Fruit fly (Drosophila melanogaster): ENCODE results near the gene RpS21.
A peak's percentile ranks its signal among the peaks of the same experiment; 100 is the strongest.

Gene RpS21

dm6 chr2L:2878859-2879258, 23.0 kb downstream of the RpS21 start, which contains the start of gene RabGGTb (continued):
- TF ChIP-seq dsx (GFP tag; optimal IDR thresholded peaks at IDR 0.05; ENCODE audit: poor library complexity, severe bottlenecking) (no peak), CG11902 (GFP tag; optimal IDR thresholded peaks at IDR 0.05) (peak; percentile 15), Eip93F (GFP tag; optimal IDR thresholded peaks at IDR 0.05) (no peak), Hr38 (GFP tag; optimal IDR thresholded peaks at IDR 0.05) (no peak), CG7368 (GFP tag; optimal IDR thresholded peaks at IDR 0.05) (peak; percentile 12), ss (GFP tag; optimal IDR thresholded peaks at IDR 0.05) (peak in 1 of 2 experiments; percentile 12), Met (GFP tag; optimal IDR thresholded peaks at IDR 0.05) (peak; percentile 63), CG32006 (GFP tag; optimal IDR thresholded peaks at IDR 0.05) (peak; percentile 56), CG10631 (GFP tag; optimal IDR thresholded peaks at IDR 0.05) (peak; percentile 46), cyc (GFP tag; optimal IDR thresholded peaks at IDR 0.05) (peak; percentile 50), dac (GFP tag; optimal IDR thresholded peaks at IDR 0.05) (no peak), vri (GFP tag; optimal IDR thresholded peaks at IDR 0.05) (peak; percentile 22), Gug (GFP tag; IDR thresholded peaks at IDR 0.05) (peak; percentile 54), CG11762 (GFP tag; optimal IDR thresholded peaks at IDR 0.05; ENCODE audit: insufficient read depth) (peak; percentile 39), Ets96B (tag; optimal IDR thresholded peaks at IDR 0.05) (peak; percentile 21), salr (GFP tag; optimal IDR thresholded peaks at IDR 0.05) (no peak), CG8632 (GFP tag; optimal IDR thresholded peaks at IDR 0.05) (no peak), Blimp-1 (GFP tag; optimal IDR thresholded peaks at IDR 0.05) (no peak), fd59A (GFP tag; optimal IDR thresholded peaks at IDR 0.05) (peak; percentile 21)

- TF ChIP-seq CG31627 (GFP tag; optimal IDR thresholded peaks at IDR 0.05) (peak; percentile 26), Hr39 (GFP tag; optimal IDR thresholded peaks at IDR 0.05) (no peak), Eip75B (GFP tag; optimal IDR thresholded peaks at IDR 0.05) (peak; percentile 24), CG8119 (GFP tag; IDR thresholded peaks at IDR 0.05) (no peak), CG7368 (GFP tag; optimal IDR thresholded peaks at IDR 0.05) (no peak), Sox15 (GFP tag; optimal IDR thresholded peaks at IDR 0.05) (no peak), CG10631 (GFP tag; optimal IDR thresholded peaks at IDR 0.05) (no peak), Sox14 (GFP tag; optimal IDR thresholded peaks at IDR 0.05) (peak; percentile 5), CG10669 (GFP tag; optimal IDR thresholded peaks at IDR 0.05) (no peak), net (GFP tag; optimal IDR thresholded peaks at IDR 0.05) (no peak), Gug (GFP tag; IDR thresholded peaks at IDR 0.05) (no peak), salr (GFP tag; optimal IDR thresholded peaks at IDR 0.05) (no peak), CG8319 (GFP tag; optimal IDR thresholded peaks at IDR 0.05) (no peak), Met (GFP tag; optimal IDR thresholded peaks at IDR 0.05) (peak; percentile 55), CG15336 (GFP tag; IDR thresholded peaks at IDR 0.05) (no peak), CG11294 (GFP tag; IDR thresholded peaks at IDR 0.05) (no peak), CG3919 (GFP tag; optimal IDR thresholded peaks at IDR 0.05) (peak; percentile 7), Ets21C (GFP tag; optimal IDR thresholded peaks at IDR 0.05) (peak; percentile 7), CG6854 (GFP tag; optimal IDR thresholded peaks at IDR 0.05) (no peak), dsx (GFP tag; optimal IDR thresholded peaks at IDR 0.05; ENCODE audit: poor library complexity, severe bottlenecking) (no peak), Sox102F (GFP tag; optimal IDR thresholded peaks at IDR 0.05) (peak; percentile 27), fkh (GFP tag; optimal IDR thresholded peaks at IDR 0.05) (peak; percentile 76), achi (GFP tag; optimal IDR thresholded peaks at IDR 0.05) (no peak), pdm3 (GFP tag; optimal IDR thresholded peaks at IDR 0.05) (peak; percentile 22), CG6276 (GFP tag; optimal IDR thresholded peaks at IDR 0.05) (no peak), fd59A (GFP tag; optimal IDR thresholded peaks at IDR 0.05) (no peak), ss (GFP tag; optimal IDR thresholded peaks at IDR 0.05) (peak in 1 of 2 experiments; percentile 22), CG11762 (GFP tag; optimal IDR thresholded peaks at IDR 0.05; ENCODE audit: insufficient read depth) (no peak), CG34406 (GFP tag; optimal IDR thresholded peaks at IDR 0.05) (peak; percentile 27), CG11902 (GFP tag; optimal IDR thresholded peaks at IDR 0.05) (no peak), CG1621 (tag; optimal IDR thresholded peaks at IDR 0.05) (no peak), Blimp-1 (GFP tag; optimal IDR thresholded peaks at IDR 0.05) (no peak), CG3032 (tag; optimal IDR thresholded peaks at IDR 0.05) (no peak), cyc (GFP tag; optimal IDR thresholded peaks at IDR 0.05) (peak; percentile 35), CG9139 (GFP tag; optimal IDR thresholded peaks at IDR 0.05) (no peak), acj6 (GFP tag; optimal IDR thresholded peaks at IDR 0.05) (peak; percentile 3), Hr4 (GFP tag; optimal IDR thresholded peaks at IDR 0.05) (no peak), dac (GFP tag; optimal IDR thresholded peaks at IDR 0.05) (no peak), vri (GFP tag; optimal IDR thresholded peaks at IDR 0.05) (peak; percentile 20), CG32006 (GFP tag; optimal IDR thresholded peaks at IDR 0.05) (no peak), OdsH (GFP tag; optimal IDR thresholded peaks at IDR 0.05) (no peak), CG16779 (tag; optimal IDR thresholded peaks at IDR 0.05) (no peak)
Observed at dm6 chr2L:2882968-2883702, 27.3 kb downstream of the RpS21 start.

Data from whole organism, prepupa.